Fruit fly (Drosophila melanogaster) whole organism, embryonic: ENCODE measurements around the gene CG10431.

Source experiments
- Aef1 ChIP-seq: fragments of 200-800 bp; sonication (Bioruptor generic); IDR thresholded peaks from 3 replicates; pipeline ENCODE4 v1.3.6; 2022; ENCODE audit warnings: missing biosample characterization, missing genetic modification characterization
- CG1024 ChIP-seq: fragments of 200-800 bp; sonication (Bioruptor generic); IDR thresholded peaks from 2 replicates; pipeline ENCODE4 v1.3.6; 2022; ENCODE audit warnings: missing biosample characterization, missing genetic modification characterization
- CG10979 ChIP-seq: fragments of 200-800 bp; sonication (Bioruptor generic); optimal IDR thresholded peaks from 2 replicates; lab custom pipeline; 2018; ENCODE audit warnings: missing biosample characterization, mild to moderate bottlenecking, missing genetic modification characterization, moderate library complexity
- CG11398 ChIP-seq: fragments of 200-800 bp; sonication (Bioruptor generic); optimal IDR thresholded peaks from 2 replicates; lab custom pipeline; 2016; ENCODE audit warnings: missing biosample characterization, missing genetic modification characterization
- CG12104 ChIP-seq: fragments of 200-800 bp; sonication (Bioruptor generic); optimal IDR thresholded peaks from 3 replicates; lab custom pipeline; 2016; ENCODE audit warnings: missing biosample characterization, missing genetic modification characterization
- CG1233 ChIP-seq: fragments of 200-800 bp; sonication (Bioruptor generic); optimal IDR thresholded peaks from 4 replicates; lab custom pipeline; 2018; ENCODE audit warnings: missing biosample characterization, mild to moderate bottlenecking, missing genetic modification characterization
- CG12659 ChIP-seq: fragments of 200-800 bp; sonication (Bioruptor generic); optimal IDR thresholded peaks from 3 replicates; lab custom pipeline; 2017; ENCODE audit warnings: mild to moderate bottlenecking, missing biosample characterization, missing genetic modification reagents, missing genetic modification characterization
- CG12769 ChIP-seq: fragments of 200-800 bp; sonication (Bioruptor generic); optimal IDR thresholded peaks from 2 replicates; lab custom pipeline; 2019; ENCODE audit warnings: missing biosample characterization, mild to moderate bottlenecking, missing genetic modification characterization, moderate library complexity
- CG1602 ChIP-seq: fragments of 200-800 bp; sonication (Bioruptor generic); optimal IDR thresholded peaks from 3 replicates; lab custom pipeline; 2016; ENCODE audit warnings: missing biosample characterization, missing genetic modification characterization
- CG17568 ChIP-seq: fragments of 200-800 bp; sonication (Bioruptor generic); optimal IDR thresholded peaks from 2 replicates; lab custom pipeline; 2018; ENCODE audit warnings: missing biosample characterization, mild to moderate bottlenecking, missing genetic modification characterization, moderate library complexity
- CG17612 ChIP-seq: fragments of 200-800 bp; sonication (Bioruptor generic); IDR thresholded peaks from 2 replicates; pipeline ENCODE4 v1.3.6; 2022; ENCODE audit warnings: missing biosample characterization, missing genetic modification characterization
- CG17802 ChIP-seq: fragments of 200-800 bp; sonication (Bioruptor generic); optimal IDR thresholded peaks from 2 replicates; lab custom pipeline; 2018; ENCODE audit warnings: missing biosample characterization, mild to moderate bottlenecking, missing genetic modification characterization, moderate library complexity
- CG17829 ChIP-seq: fragments of 200-800 bp; optimal IDR thresholded peaks from 2 replicates; lab custom pipeline; 2019; ENCODE audit warnings: missing biosample characterization, mild to moderate bottlenecking, missing genetic modification characterization, moderate library complexity
- CG1832 ChIP-seq: fragments of 200-800 bp; sonication (Bioruptor generic); optimal IDR thresholded peaks from 2 replicates; lab custom pipeline; 2017; ENCODE audit warnings: missing biosample characterization, mild to moderate bottlenecking, missing genetic modification characterization, inconsistent platforms
- CG31224 ChIP-seq: fragments of 200-800 bp; sonication (Bioruptor generic); IDR thresholded peaks from 2 replicates; pipeline ENCODE4 v1.3.6; 2022; ENCODE audit warnings: missing biosample characterization, missing genetic modification characterization
- CG3726 ChIP-seq: fragments of 200-800 bp; sonication (Bioruptor generic); IDR thresholded peaks from 3 replicates; pipeline ENCODE4, ENCODE4 v1.3.6; 2022; ENCODE audit warnings: missing biosample characterization, missing genetic modification characterization
- CG4328 ChIP-seq: fragments of 200-800 bp; sonication (Bioruptor generic); optimal IDR thresholded peaks from 3 replicates; lab custom pipeline; 2017; ENCODE audit warnings: missing biosample characterization, missing genetic modification reagents, missing genetic modification characterization
- CG4424 ChIP-seq: fragments of 200-800 bp; sonication (Bioruptor generic); optimal IDR thresholded peaks from 3 replicates; lab custom pipeline; 2016; ENCODE audit warnings: missing biosample characterization, missing genetic modification characterization
- CG6254 ChIP-seq: fragments of 200-800 bp; sonication (Bioruptor generic); optimal IDR thresholded peaks from 3 replicates; lab custom pipeline; 2017; ENCODE audit warnings: mild to moderate bottlenecking, missing biosample characterization, missing genetic modification reagents, missing genetic modification characterization
- CG6791 ChIP-seq: fragments of 200-800 bp; sonication (Bioruptor generic); IDR thresholded peaks from 3 replicates; pipeline ENCODE4 v1.3.6; 2022; ENCODE audit warnings: missing biosample characterization, missing genetic modification characterization; ENCODE audit not compliant: partially characterized antibody
- E2f2 ChIP-seq: fragments of 200-800 bp; sonication (Bioruptor generic); IDR thresholded peaks from 2 replicates; pipeline ENCODE4 v1.3.6; 2022; ENCODE audit warnings: missing biosample characterization, missing genetic modification characterization
- Gug ChIP-seq: fragments of 200-800 bp; sonication (Bioruptor generic); IDR thresholded peaks from 4 replicates; pipeline ENCODE4 v1.3.6; 2022; ENCODE audit warnings: missing biosample characterization, missing genetic modification characterization
- HHEX ChIP-seq: fragments of 200-800 bp; sonication (Bioruptor generic); optimal IDR thresholded peaks from 3 replicates; lab custom pipeline; 2017; ENCODE audit warnings: missing biosample characterization, mild to moderate bottlenecking, missing genetic modification characterization, missing genetic modification reagents
- Hand ChIP-seq: fragments of 200-800 bp; sonication (Bioruptor generic); optimal IDR thresholded peaks from 2 replicates; lab custom pipeline; 2017; ENCODE audit warnings: mild to moderate bottlenecking, missing biosample characterization, missing genetic modification reagents, missing genetic modification characterization
- MBD-R2 ChIP-seq: fragments of 200-800 bp; sonication (Bioruptor generic); IDR thresholded peaks from 2 replicates; pipeline ENCODE4 v1.3.6; 2022; ENCODE audit warnings: missing biosample characterization, missing genetic modification characterization
- Meics ChIP-seq: fragments of 200-800 bp; sonication (Bioruptor generic); optimal IDR thresholded peaks from 2 replicates; lab custom pipeline; 2017; ENCODE audit warnings: missing biosample characterization, mild to moderate bottlenecking, missing genetic modification characterization
- NFAT ChIP-seq: fragments of 200-800 bp; sonication (Bioruptor generic); IDR thresholded peaks from 2 replicates; pipeline ENCODE4 v1.3.6; 2022; ENCODE audit warnings: missing biosample characterization, missing genetic modification characterization
- Nf-YB ChIP-seq: fragments of 200-800 bp; sonication (Bioruptor generic); optimal IDR thresholded peaks from 3 replicates; lab custom pipeline; 2019; ENCODE audit warnings: missing biosample characterization, mild to moderate bottlenecking, missing genetic modification characterization, moderate library complexity
- Ravus ChIP-seq: fragments of 200-800 bp; sonication (Bioruptor generic); IDR thresholded peaks from 2 replicates; pipeline ENCODE4 v1.3.6; 2022; ENCODE audit warnings: missing biosample characterization, missing genetic modification characterization
- Vsx1 ChIP-seq: fragments of 200-800 bp; sonication (Bioruptor generic); optimal IDR thresholded peaks from 2 replicates; lab custom pipeline; 2017; ENCODE audit warnings: missing biosample characterization, mild to moderate bottlenecking, missing genetic modification characterization, missing genetic modification reagents
- Xbp1 ChIP-seq: fragments of 200-800 bp; sonication (Bioruptor generic); optimal IDR thresholded peaks from 3 replicates; lab custom pipeline; 2016; ENCODE audit warnings: missing biosample characterization, mild to moderate bottlenecking, missing genetic modification characterization
- Xrp1 ChIP-seq: fragments of 200-800 bp; sonication (Bioruptor generic); IDR thresholded peaks from 2 replicates; pipeline ENCODE4 v1.3.6; 2022; ENCODE audit warnings: missing biosample characterization, missing genetic modification characterization
- ap ChIP-seq: fragments of 200-800 bp; sonication (Bioruptor generic); IDR thresholded peaks from 2 replicates; pipeline ENCODE4 v1.3.6; 2022; ENCODE audit warnings: missing biosample characterization, missing genetic modification characterization
- croc ChIP-seq: fragments of 200-800 bp; sonication (Bioruptor generic); conservative IDR thresholded peaks from 3 replicates; pipeline ENCODE4 v1.3.6; 2022; ENCODE audit warnings: missing biosample characterization, missing genetic modification characterization
- ems ChIP-seq: fragments of 200-800 bp; sonication (Bioruptor generic); optimal IDR thresholded peaks from 3 replicates; lab custom pipeline; 2016; ENCODE audit warnings: missing biosample characterization, missing genetic modification characterization
- jigr1 ChIP-seq: fragments of 200-800 bp; sonication (Bioruptor generic); IDR thresholded peaks from 3 replicates; pipeline ENCODE4 v1.3.6; 2022; ENCODE audit warnings: missing biosample characterization, missing genetic modification characterization
- luna ChIP-seq: fragments of 200-800 bp; sonication (Bioruptor generic); optimal IDR thresholded peaks from 2 replicates; lab custom pipeline; 2016; ENCODE audit warnings: missing biosample characterization, missing genetic modification characterization
- mirr ChIP-seq: fragments of 200-800 bp; sonication (Bioruptor generic); optimal IDR thresholded peaks from 3 replicates; lab custom pipeline; 2018; ENCODE audit warnings: missing biosample characterization, mild to moderate bottlenecking, missing genetic modification characterization
- odd ChIP-seq: fragments of 200-800 bp; sonication (Bioruptor generic); optimal IDR thresholded peaks from 2 replicates; lab custom pipeline; 2017; ENCODE audit warnings: missing biosample characterization, mild to moderate bottlenecking, missing genetic modification characterization
- pita ChIP-seq: fragments of 200-800 bp; sonication (Bioruptor generic); optimal IDR thresholded peaks from 2 replicates; lab custom pipeline; 2017; ENCODE audit warnings: missing biosample characterization, mild to moderate bottlenecking, missing genetic modification characterization
- pzg ChIP-seq: fragments of 200-800 bp; sonication (Bioruptor generic); optimal IDR thresholded peaks from 3 replicates; lab custom pipeline; 2018; ENCODE audit warnings: missing biosample characterization, mild to moderate bottlenecking, missing genetic modification characterization, moderate library complexity
- ranshi ChIP-seq: fragments of 200-800 bp; sonication (Bioruptor generic); IDR thresholded peaks from 2 replicates; pipeline ENCODE4 v1.3.6; 2022; ENCODE audit warnings: missing biosample characterization, missing genetic modification characterization
- row ChIP-seq: fragments of 200-800 bp; sonication (Bioruptor generic); IDR thresholded peaks from 3 replicates; pipeline ENCODE4 v1.3.6; 2022; ENCODE audit warnings: missing biosample characterization, missing genetic modification characterization
- sd ChIP-seq: fragments of 200-800 bp; sonication (Bioruptor generic); optimal IDR thresholded peaks from 3 replicates; lab custom pipeline; 2018; ENCODE audit warnings: missing biosample characterization, mild to moderate bottlenecking, missing genetic modification characterization, moderate library complexity
- sisA ChIP-seq: fragments of 200-800 bp; sonication (Bioruptor generic); IDR thresholded peaks from 2 replicates; pipeline ENCODE4 v1.3.6; 2022; ENCODE audit warnings: missing biosample characterization, missing genetic modification characterization
- trem ChIP-seq: fragments of 200-800 bp; optimal IDR thresholded peaks from 3 replicates; lab custom pipeline; 2019; ENCODE audit warnings: missing biosample characterization, mild to moderate bottlenecking, missing genetic modification characterization, moderate library complexity
- unc-4 ChIP-seq: fragments of 200-800 bp; sonication (Bioruptor generic); IDR thresholded peaks from 2 replicates; pipeline ENCODE4 v1.3.6; 2022; ENCODE audit warnings: missing biosample characterization, missing genetic modification characterization; ENCODE audit not compliant: partially characterized antibody
- unpg ChIP-seq: fragments of 200-800 bp; sonication (Bioruptor generic); optimal IDR thresholded peaks from 3 replicates; lab custom pipeline; 2018; ENCODE audit warnings: missing biosample characterization, mild to moderate bottlenecking, missing genetic modification characterization, moderate library complexity
- wek ChIP-seq: fragments of 200-800 bp; sonication (Bioruptor generic); optimal IDR thresholded peaks from 3 replicates; lab custom pipeline; 2018; ENCODE audit warnings: missing biosample characterization, mild to moderate bottlenecking, missing genetic modification characterization, moderate library complexity
- zfh2 ChIP-seq: fragments of 200-800 bp; sonication (Bioruptor generic); optimal IDR thresholded peaks from 2 replicates; lab custom pipeline; 2016; ENCODE audit warnings: missing biosample characterization, missing genetic modification characterization

The CG10431 gene

dm6 chr2L:18957142-18957674, 17.3 kb upstream of the CG10431 start, which contains the start of gene Bhmt (continued):
- TF ChIP-seq CG3726 (GFP tag; lab: Robert Waterston, UW) (no peak), Xrp1 (GFP tag; lab: Robert Waterston, UW) (peak; percentile 70), zfh2 (GFP tag; lab: Kevin White, UChicago) (peak; percentile 14), CG6791 (no peak), pzg (peak; percentile 4), CG12769 (peak; percentile 43), croc (GFP tag; lab: Robert Waterston, UW) (peak; percentile 30; the same call in 2 of the 3 replicates), ems (GFP tag; lab: Kevin White, UChicago) (no peak), Nf-YB (GFP tag; lab: Kevin White, UChicago) (peak; percentile 40), sisA (GFP tag; lab: Robert Waterston, UW) (no peak; the same call in 1 of the 2 replicates), unc-4 (no peak), Hand (GFP tag; lab: Kevin White, UChicago) (peak; percentile 52), NFAT (peak; percentile 84; the same call in 1 of the 2 replicates), CG10979 (tag; lab: Kevin White, UChicago) (peak; percentile 41), trem (tag; lab: Kevin White, UChicago) (peak; percentile 33), pita (GFP tag; lab: Kevin White, UChicago) (no peak), CG1024 (peak; percentile 42; the same call in 1 of the 2 replicates), Aef1 (GFP tag; lab: Robert Waterston, UW) (peak; percentile 59; the same call in 2 of the 3 replicates), Vsx1 (GFP tag; lab: Kevin White, UChicago) (peak; percentile 35), odd (GFP tag; lab: Kevin White, UChicago) (peak; percentile 60), CG1602 (GFP tag; lab: Kevin White, UChicago) (peak; percentile 20), CG17829 (tag; lab: Kevin White, UChicago) (peak; percentile 71), Gug (peak; percentile 67; the same call in 2 of the 4 replicates), ranshi (GFP tag; lab: Robert Waterston, UW) (peak; percentile 73), luna (GFP tag; lab: Kevin White, UChicago) (no peak), Ravus (GFP tag; lab: Robert Waterston, UW) (peak; percentile 47), CG17612 (GFP tag; lab: Robert Waterston, UW) (0 out of 2 replicates have a peak, but pooled peaks have one; percentile 20), CG12104 (peak; percentile 47), CG17568 (GFP tag; lab: Kevin White, UChicago) (no peak), wek (GFP tag; lab: Kevin White, UChicago) (no peak), CG4328 (GFP tag; lab: Kevin White, UChicago) (peak; percentile 0), CG4424 (GFP tag; lab: Kevin White, UChicago) (peak; percentile 45), jigr1 (GFP tag; lab: Robert Waterston, UW) (no peak), unpg (GFP tag; lab: Kevin White, UChicago) (peak; percentile 71), HHEX (GFP tag; lab: Kevin White, UChicago) (peak; percentile 73), CG31224 (GFP tag; lab: Robert Waterston, UW) (peak; percentile 58), CG6254 (GFP tag; lab: Kevin White, UChicago) (peak; percentile 15), sd (peak; percentile 84), CG11398 (GFP tag; lab: Kevin White, UChicago) (no peak), CG12659 (GFP tag; lab: Kevin White, UChicago) (peak; percentile 69), Meics (peak; percentile 86), Xbp1 (GFP tag; lab: Kevin White, UChicago) (peak; percentile 57), mirr (GFP tag; lab: Kevin White, UChicago) (peak; percentile 22), CG17802 (no peak), MBD-R2 (GFP tag; lab: Robert Waterston, UW) (peak; percentile 72), row (GFP tag; lab: Robert Waterston, UW) (peak; percentile 83), ap (GFP tag; lab: Robert Waterston, UW) (no peak), CG1832 (GFP tag; lab: Kevin White, UChicago) (no peak), CG1233 (GFP tag; lab: Kevin White, UChicago) (peak; percentile 58), E2f2 (GFP tag; lab: Robert Waterston, UW) (peak; percentile 34; the same call in 1 of the 2 replicates)
